Worm (Caenorhabditis elegans): ENCODE measurements around the gene Y43F8B.10.
A peak's percentile ranks its signal among the peaks of the same experiment; 100 is the strongest.

The Y43F8B.10 gene

ce11 chrV:19521351-19522278 is 47.4 kb downstream of the Y43F8B.10 start:
- TF ChIP-seq mab-5 (tag; optimal IDR thresholded peaks at IDR 0.05) = no peak
- TF ChIP-seq nhr-2 (tag; optimal IDR thresholded peaks at IDR 0.05) = peak; percentile 2
- TF ChIP-seq sem-2 (GFP tag; optimal IDR thresholded peaks at IDR 0.05) = no peak
- TF ChIP-seq drap-1 (GFP tag; optimal IDR thresholded peaks at IDR 0.05) = peak; percentile 42

DNA sequence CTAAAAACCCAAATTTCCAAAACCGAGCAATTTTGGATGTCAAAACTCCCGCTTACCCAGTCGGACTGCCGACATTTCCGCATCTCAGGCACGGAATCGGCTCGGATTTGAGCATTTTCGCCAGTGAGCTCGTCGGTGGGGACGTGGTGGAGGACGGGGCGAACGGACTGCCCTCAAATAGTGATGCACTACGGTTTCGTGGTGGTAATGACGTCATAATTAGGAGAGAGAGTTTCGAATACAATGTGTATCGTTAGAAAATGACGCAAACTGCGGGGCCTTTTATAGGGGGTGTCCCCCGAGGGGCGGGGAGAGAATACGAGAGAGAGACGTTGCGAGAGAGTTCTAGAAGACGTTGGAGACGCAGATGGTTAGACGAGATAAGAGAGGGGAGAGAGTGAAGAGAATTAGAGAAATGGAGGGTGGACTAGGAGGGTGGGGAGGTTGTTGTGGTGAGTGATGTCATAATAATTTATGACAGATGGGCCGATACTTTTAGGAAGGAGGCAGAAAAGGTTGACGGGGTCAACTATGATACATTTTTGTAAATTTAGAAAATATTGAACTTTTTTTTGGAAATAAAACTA is 48.4 kb downstream of the Y43F8B.10 start:
- peak; percentile 72 for TF ChIP-seq mep-1 (tag; optimal IDR thresholded peaks at IDR 0.05)
- peak; percentile 45 for TF ChIP-seq nhr-237 (tag; optimal IDR thresholded peaks at IDR 0.05)
- TF ChIP-seq drap-1 (GFP tag; optimal IDR thresholded peaks at IDR 0.05) = peak; percentile 94
- peak; percentile 70 for TF ChIP-seq M03D4.4 (tag; optimal IDR thresholded peaks at IDR 0.05)
- peak; percentile 28 for TF ChIP-seq flh-1 (GFP tag; optimal IDR thresholded peaks at IDR 0.05)
- peak; percentile 31 for TF ChIP-seq hlh-1 (tag; optimal IDR thresholded peaks at IDR 0.05)
- TF ChIP-seq zip-8 (tag; optimal IDR thresholded peaks at IDR 0.05) = peak; percentile 94
- no peak for TF ChIP-seq ham-2 (GFP tag; optimal IDR thresholded peaks at IDR 0.05)
- TF ChIP-seq mls-2 (tag; optimal IDR thresholded peaks at IDR 0.05) = peak; percentile 88
- TF ChIP-seq snpc-4 (tag; optimal IDR thresholded peaks at IDR 0.05) = no peak
- TF ChIP-seq lsy-2 (tag; optimal IDR thresholded peaks at IDR 0.05) = peak; percentile 69
- peak; percentile 83 for TF ChIP-seq lin-13 (tag; optimal IDR thresholded peaks at IDR 0.05)
- peak; percentile 81 for TF ChIP-seq mab-5 (tag; optimal IDR thresholded peaks at IDR 0.05)
- peak; percentile 85 for TF ChIP-seq ztf-11 (tag; optimal IDR thresholded peaks at IDR 0.05)
- peak; percentile 25 for TF ChIP-seq blmp-1 (tag; optimal IDR thresholded peaks at IDR 0.05)
- TF ChIP-seq sptf-1 (tag; optimal IDR thresholded peaks at IDR 0.05) = peak; percentile 78
- no peak for TF ChIP-seq nhr-28 (tag; optimal IDR thresholded peaks at IDR 0.05)
- TF ChIP-seq bed-3 (GFP tag; optimal IDR thresholded peaks at IDR 0.05) = no peak
- peak; percentile 58 for TF ChIP-seq lin-32 (GFP tag; optimal IDR thresholded peaks at IDR 0.05)
- peak; percentile 93 for TF ChIP-seq nhr-2 (tag; optimal IDR thresholded peaks at IDR 0.05)
- TF ChIP-seq ceh-43 (GFP tag; optimal IDR thresholded peaks at IDR 0.05) = peak; percentile 75
- peak; percentile 90 for TF ChIP-seq unc-39 (tag; optimal IDR thresholded peaks at IDR 0.05)
- TF ChIP-seq tbx-8 (GFP tag; optimal IDR thresholded peaks at IDR 0.05) = peak; percentile 26
- peak; percentile 99 for TF ChIP-seq unc-62 (GFP tag; optimal IDR thresholded peaks at IDR 0.05)
- no peak for TF ChIP-seq nhr-76 (tag; optimal IDR thresholded peaks at IDR 0.05)
- TF ChIP-seq pha-4 (tag; optimal IDR thresholded peaks at IDR 0.05) = peak; percentile 10
- peak; percentile 82 for TF ChIP-seq elt-3 (tag; optimal IDR thresholded peaks at IDR 0.05)
- peak; percentile 72 for TF ChIP-seq unc-120 (tag; optimal IDR thresholded peaks at IDR 0.05; ENCODE audit: poor library complexity, severe bottlenecking)
- peak; percentile 92 for TF ChIP-seq ceh-83 (GFP tag; optimal IDR thresholded peaks at IDR 0.05)
- TF ChIP-seq cnd-1 (tag; optimal IDR thresholded peaks at IDR 0.05) = peak; percentile 89
- peak; percentile 74 for TF ChIP-seq elt-1 (tag; optimal IDR thresholded peaks at IDR 0.05; ENCODE audit: borderline replicate concordance, insufficient read depth)
- peak; percentile 86 for TF ChIP-seq nhr-12 (tag; optimal IDR thresholded peaks at IDR 0.05)
- peak; percentile 82 for TF ChIP-seq ces-1 (GFP tag; optimal IDR thresholded peaks at IDR 0.05)
- peak; percentile 87 for TF ChIP-seq ceh-39 (tag; optimal IDR thresholded peaks at IDR 0.05)
- TF ChIP-seq sem-2 (GFP tag; optimal IDR thresholded peaks at IDR 0.05) = peak; percentile 68

DNA sequence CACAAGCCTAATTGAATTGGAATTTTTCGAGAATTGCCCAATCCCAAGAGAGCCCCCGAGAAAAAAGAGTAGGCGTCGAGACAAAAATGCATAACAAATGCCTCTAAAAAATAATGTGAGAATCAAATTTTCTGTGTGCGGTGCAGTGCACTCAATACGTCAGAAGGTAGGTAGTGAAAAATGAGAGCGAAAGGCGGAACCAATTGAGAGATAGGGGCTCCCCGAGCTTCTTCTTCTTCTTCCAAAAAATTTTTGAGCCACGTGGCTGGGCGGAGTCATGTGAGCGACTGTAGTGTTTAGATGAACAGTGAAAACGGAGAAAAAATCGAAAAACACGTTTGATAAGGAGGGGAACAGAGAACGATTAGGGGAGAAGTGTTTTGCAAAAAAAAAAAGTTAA is 50.3 kb downstream of the Y43F8B.10 start:
- no peak for TF ChIP-seq zip-8 (tag; optimal IDR thresholded peaks at IDR 0.05)
- TF ChIP-seq ces-1 (GFP tag; optimal IDR thresholded peaks at IDR 0.05) = peak; percentile 17

Measured in whole organism, mixed stage, embryonic.